Worm (Caenorhabditis elegans): ENCODE results near the gene ZK938.3.
"Not testable (repeated sequence)": the region's sequence is repeated elsewhere in the genome, so short reads cannot be mapped to it uniquely, and the experiment has no call there.

Gene ZK938.3

DNA sequence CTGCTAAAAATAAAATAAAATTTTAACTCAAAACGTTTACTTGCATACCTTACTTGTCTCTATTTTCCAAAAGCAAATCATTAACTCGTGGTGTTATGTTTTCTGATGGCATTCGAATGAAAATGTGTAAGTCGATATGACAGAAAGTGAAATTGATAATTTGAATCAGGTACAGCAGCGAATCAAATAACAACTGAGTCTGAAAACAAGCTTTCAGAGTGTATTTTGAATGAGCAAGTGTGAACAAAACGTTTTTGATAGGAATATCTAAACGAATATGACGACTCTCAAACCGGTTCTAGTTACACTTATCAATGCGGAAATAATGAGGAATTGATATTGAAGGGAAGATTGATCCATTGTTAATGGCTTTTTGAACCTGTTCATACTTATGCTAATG, 37.3 kb upstream of the ZK938.3 start, which contains the start of gene chil-7:
Gene chil-7, minus strand, starts transcription at position 112 of the 400 bp plus-strand sequence.
- TF ChIP-seq nhr-77 (tag; optimal IDR thresholded peaks at IDR 0.05) (no peak), alr-1 (tag; optimal IDR thresholded peaks at IDR 0.05) (no peak), ztf-1 (GFP tag; conservative IDR thresholded peaks at IDR 0.05) (no peak), nhr-21 (tag; optimal IDR thresholded peaks at IDR 0.05) (no peak), ceh-16 (tag; optimal IDR thresholded peaks at IDR 0.05) (no peak), nhr-25 (tag; optimal IDR thresholded peaks at IDR 0.05) (no peak), nhr-237 (tag; optimal IDR thresholded peaks at IDR 0.05) (no peak), crh-2 (tag; optimal IDR thresholded peaks at IDR 0.05) (no peak), mdl-1 (tag; optimal IDR thresholded peaks at IDR 0.05) (no peak), elt-1 (tag; optimal IDR thresholded peaks at IDR 0.05) (no peak), snpc-4 (tag; optimal IDR thresholded peaks at IDR 0.05) (no peak), blmp-1 (tag; optimal IDR thresholded peaks at IDR 0.05; ENCODE audit: insufficient read depth) (no peak), peb-1 (tag; optimal IDR thresholded peaks at IDR 0.05) (no peak), nhr-6 (tag; optimal IDR thresholded peaks at IDR 0.05) (no peak), nhr-12 (tag; optimal IDR thresholded peaks at IDR 0.05) (no peak), dmd-4 (tag; optimal IDR thresholded peaks at IDR 0.05) (no peak), F13H6.1 (tag; optimal IDR thresholded peaks at IDR 0.05) (no peak), elt-3 (tag; optimal IDR thresholded peaks at IDR 0.05) (no peak), nhr-11 (tag; optimal IDR thresholded peaks at IDR 0.05) (no peak), nhr-23 (tag; optimal IDR thresholded peaks at IDR 0.05) (no peak)

DNA sequence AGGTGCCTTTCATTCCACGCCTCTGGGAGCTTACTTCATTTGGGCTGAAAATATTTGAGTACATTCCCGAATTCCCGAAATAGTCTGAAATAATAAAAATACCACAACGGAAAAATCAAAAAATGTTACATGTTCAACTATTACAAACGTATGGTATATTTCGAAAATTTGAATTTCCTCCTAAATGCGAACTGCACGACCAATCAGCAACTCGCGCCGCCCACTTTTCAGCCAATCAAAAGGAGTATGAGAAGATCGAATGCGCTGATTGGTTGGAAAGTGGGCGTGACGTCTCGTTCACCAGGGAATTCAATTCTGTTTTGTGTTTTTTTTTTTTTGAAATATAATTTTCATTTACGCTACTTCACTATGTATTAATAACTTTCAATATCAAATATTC, 34.9 kb upstream of the ZK938.3 start, which contains the start of gene old-1:
Gene old-1, minus strand, starts transcription at position 50 of the 400 bp plus-strand sequence.
- TF ChIP-seq Y55F3AM.14 (GFP tag; optimal IDR thresholded peaks at IDR 0.05) (no peak), nhr-21 (tag; optimal IDR thresholded peaks at IDR 0.05) (no peak), elt-3 (tag; optimal IDR thresholded peaks at IDR 0.05) (no peak), lin-11 (tag; optimal IDR thresholded peaks at IDR 0.05) (no peak), ztf-11 (tag; optimal IDR thresholded peaks at IDR 0.05) (no peak), mbf-1 (tag; optimal IDR thresholded peaks at IDR 0.05) (no peak), ceh-82 (tag; optimal IDR thresholded peaks at IDR 0.05) (no peak), unc-62 (GFP tag; optimal IDR thresholded peaks at IDR 0.05) (no peak), unc-39 (tag; optimal IDR thresholded peaks at IDR 0.05) (no peak), nhr-12 (tag; optimal IDR thresholded peaks at IDR 0.05) (no peak), dmd-4 (tag; optimal IDR thresholded peaks at IDR 0.05) (no peak), blmp-1 (tag; optimal IDR thresholded peaks at IDR 0.05; ENCODE audit: insufficient read depth) (no peak), nhr-77 (tag; optimal IDR thresholded peaks at IDR 0.05) (no peak), egl-27 (tag; optimal IDR thresholded peaks at IDR 0.05) (no peak), skn-1 (tag; optimal IDR thresholded peaks at IDR 0.05) (no peak), mdl-1 (tag; optimal IDR thresholded peaks at IDR 0.05) (no peak), elt-1 (tag; optimal IDR thresholded peaks at IDR 0.05) (no peak), gmeb-1 (tag; optimal IDR thresholded peaks at IDR 0.05) (no peak)

ce11 chrII:9868207-9868606, 34.5 kb upstream of the ZK938.3 start:
- no peak for TF ChIP-seq F13H6.1 (tag; optimal IDR thresholded peaks at IDR 0.05)
- TF ChIP-seq lin-11 (tag; optimal IDR thresholded peaks at IDR 0.05) = no peak
- TF ChIP-seq fos-1 (tag; optimal IDR thresholded peaks at IDR 0.05) = no peak
- no peak for TF ChIP-seq nhr-10 (tag; optimal IDR thresholded peaks at IDR 0.05)
- TF ChIP-seq lin-13 (GFP tag; optimal IDR thresholded peaks at IDR 0.05) = no peak
- no peak for TF ChIP-seq nhr-237 (tag; optimal IDR thresholded peaks at IDR 0.05)

- not testable (repeated sequence) for TF ChIP-seq alr-1, peb-1, egl-27 (tag; optimal IDR thresholded peaks at IDR 0.05)
These were observed 32.6 kb upstream of the ZK938.3 start, which contains the start of gene chil-1 for ce11 chrII:9866378-9866777. Gene chil-1 (minus strand): TSS chrII:9866478.

- TF ChIP-seq gmeb-1 (tag; optimal IDR thresholded peaks at IDR 0.05) = no peak
- no peak for TF ChIP-seq zag-1 (tag; optimal IDR thresholded peaks at IDR 0.05)
- TF ChIP-seq sma-9 (GFP tag; optimal IDR thresholded peaks at IDR 0.05) = no peak
- TF ChIP-seq sma-9 (tag; optimal IDR thresholded peaks at IDR 0.05) = no peak
- TF ChIP-seq crh-2 (tag; optimal IDR thresholded peaks at IDR 0.05) = no peak
- no peak for TF ChIP-seq ztf-11 (tag; optimal IDR thresholded peaks at IDR 0.05)
- no peak for TF ChIP-seq sem-4 (tag; optimal IDR thresholded peaks at IDR 0.05)
- no peak for TF ChIP-seq nhr-237 (tag; optimal IDR thresholded peaks at IDR 0.05)
- TF ChIP-seq alr-1 (tag; optimal IDR thresholded peaks at IDR 0.05) = no peak
- TF ChIP-seq fos-1 (tag; optimal IDR thresholded peaks at IDR 0.05) = no peak
- no peak for TF ChIP-seq ceh-16 (tag; optimal IDR thresholded peaks at IDR 0.05)
- no peak for TF ChIP-seq lsy-2 (tag; optimal IDR thresholded peaks at IDR 0.05)
- no peak for TF ChIP-seq nhr-12 (tag; optimal IDR thresholded peaks at IDR 0.05)
These were observed 28.4 kb upstream of the ZK938.3 start, which contains the start of gene C08H9.18 for ce11 chrII:9862147-9862546. Gene C08H9.18 (minus strand): TSS chrII:9862247.
